Worm (Caenorhabditis elegans): ENCODE data around the gene C33C12.4.

DNA sequence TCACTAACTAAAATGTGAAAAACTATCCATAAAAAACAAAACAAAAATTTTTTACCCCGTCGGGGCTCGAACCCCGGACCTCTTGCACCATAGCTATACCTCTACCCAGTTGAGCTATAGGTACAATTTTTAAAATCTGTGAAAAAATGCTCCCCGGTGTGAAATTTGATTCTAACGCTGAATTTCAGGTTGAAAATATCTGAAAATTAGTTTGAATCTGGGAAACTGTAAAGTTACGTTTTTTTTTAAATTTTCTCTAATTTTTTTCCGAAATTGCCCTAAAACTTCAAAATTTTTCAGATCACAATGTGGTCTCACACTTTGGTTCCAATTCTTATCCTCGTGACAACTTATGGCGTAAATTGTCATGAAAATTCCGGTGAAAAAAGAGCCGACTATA, 41.5 kb upstream of the C33C12.4 start, which contains the start of gene Y59C2A.1:
- TF ChIP-seq pha-4 (tag; optimal IDR thresholded peaks at IDR 0.05): no peak
- TF ChIP-seq hlh-13 (GFP tag; optimal IDR thresholded peaks at IDR 0.05): no peak
- TF ChIP-seq pag-3 (tag; optimal IDR thresholded peaks at IDR 0.05; ENCODE audit: borderline replicate concordance): no peak
- no peak for TF ChIP-seq pqm-1 (tag; optimal IDR thresholded peaks at IDR 0.05)

Data from whole organism, late embryonic.